Worm (Caenorhabditis elegans) whole organism, L4/young adult: ENCODE measurements around the gene Y36E3A.2.

Experiments used
- W03F9.2 ChIP-seq: fragments of 150-350 bp; optimal IDR thresholded peaks from 2 replicates; lab custom pipeline; 2014; ENCODE audit warnings: missing biosample characterization, missing genetic modification characterization
- dao-5 ChIP-seq: sonication (generic microtip); optimal IDR thresholded peaks from 2 replicates; lab custom pipeline; 2016; ENCODE audit warnings: missing genotype, missing genetic modification characterization, moderate library complexity, missing compliant biosample characterization
- him-1 ChIP-seq: sonication (generic microtip); optimal IDR thresholded peaks from 2 replicates; lab custom pipeline; 2016; ENCODE audit warnings: missing genotype, missing genetic modification reagents, missing genetic modification characterization, missing compliant biosample characterization

DNA sequence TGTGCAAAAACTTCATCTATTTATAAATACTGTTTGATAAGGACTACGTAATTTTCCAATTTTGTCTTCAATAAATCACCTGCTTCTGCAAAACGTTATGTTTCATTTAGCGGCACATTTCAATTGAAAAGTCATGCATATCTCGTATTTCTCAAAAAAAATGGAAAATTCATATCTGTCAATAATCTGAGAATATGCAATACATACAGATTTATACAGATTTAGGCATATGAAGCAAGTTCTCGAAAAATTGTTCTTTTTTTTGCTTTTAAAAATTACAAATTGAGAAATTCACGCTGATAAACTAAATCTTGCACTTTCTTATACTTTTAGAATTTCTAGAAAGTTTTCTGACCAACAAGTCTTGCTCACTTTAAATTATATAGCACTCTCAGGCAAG, 18.3 kb downstream of the Y36E3A.2 start, which contains the start of gene T26H5.11:
- no peak for TF ChIP-seq dao-5 (tag; lab: Kevin White, UChicago)
- no peak for TF ChIP-seq him-1 (tag; lab: Kevin White, UChicago)
- no peak for TF ChIP-seq W03F9.2 (tag; lab: Kevin White, UChicago)
